Worm (Caenorhabditis elegans): ENCODE measurements around the gene str-252.

The str-252 gene

DNA sequence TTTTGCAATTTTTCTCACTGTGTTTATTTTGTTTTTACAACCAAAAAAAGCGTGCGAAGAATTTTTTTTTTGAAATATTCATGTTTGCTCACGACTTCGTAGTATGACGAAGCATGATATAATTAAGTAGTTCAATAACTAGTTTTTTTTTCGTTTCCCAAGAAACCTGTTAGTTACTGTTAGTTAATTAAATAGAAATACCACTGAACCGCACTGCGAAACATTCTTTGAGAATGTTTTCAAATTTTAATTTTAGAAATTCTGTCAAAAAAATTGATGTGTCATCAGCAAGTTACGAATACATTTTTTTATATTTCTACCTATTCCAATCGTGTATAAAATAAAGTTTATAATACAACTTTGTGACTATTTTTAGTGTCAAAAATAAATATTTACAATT is 10.1 kb downstream of the str-252 start, which contains the start of gene srxa-12:
TSS of gene srxa-12 (plus strand) at position 301 of the 400 bp plus-strand sequence.
- no peak for TF ChIP-seq him-1 (tag; optimal IDR thresholded peaks at IDR 0.05)
- no peak for TF ChIP-seq W03F9.2 (tag; optimal IDR thresholded peaks at IDR 0.05)
- no peak for TF ChIP-seq dao-5 (tag; optimal IDR thresholded peaks at IDR 0.05)

DNA sequence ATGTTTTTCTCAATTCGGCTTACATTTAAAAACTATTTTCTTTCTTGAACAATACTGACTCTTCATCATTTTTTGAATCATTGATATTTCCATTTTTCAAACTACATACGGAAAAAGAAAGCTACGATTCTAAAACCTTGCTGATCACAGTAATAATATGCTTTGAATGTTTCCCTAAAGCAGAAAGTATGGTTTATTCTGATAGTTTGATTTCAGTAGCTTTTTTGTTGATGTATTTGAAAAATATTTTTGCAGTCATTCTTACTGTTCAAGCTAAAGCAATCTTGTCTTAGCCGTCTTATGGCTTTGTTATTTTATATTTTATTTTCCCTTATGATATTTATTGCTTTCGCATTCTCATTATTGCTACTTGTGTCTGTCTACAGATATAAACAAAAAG is 13.2 kb downstream of the str-252 start, which contains the start of gene srxa-13:
TSS of gene srxa-13 (plus strand) at position 301 of the 400 bp plus-strand sequence.
- TF ChIP-seq dao-5 (tag; optimal IDR thresholded peaks at IDR 0.05) (no peak), W03F9.2 (tag; optimal IDR thresholded peaks at IDR 0.05) (no peak), him-1 (tag; optimal IDR thresholded peaks at IDR 0.05) (no peak)

DNA sequence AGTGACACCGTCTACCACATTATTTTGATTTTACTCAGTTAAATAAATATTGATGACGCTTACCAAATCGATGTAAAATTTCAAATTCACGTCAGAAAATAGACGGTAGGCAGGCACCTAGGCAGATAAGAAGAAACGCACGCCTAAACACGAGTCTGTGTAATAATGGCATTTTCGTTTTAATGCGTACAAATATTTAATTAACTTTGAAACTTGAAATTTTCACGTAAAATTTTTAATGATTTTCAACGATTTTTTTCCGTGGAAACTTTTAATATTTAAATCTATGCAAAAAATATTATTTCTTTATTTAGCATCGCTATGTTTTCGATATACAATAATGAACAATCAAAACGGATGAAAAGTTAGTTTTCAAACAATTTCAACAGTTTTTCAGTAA is 14.9 kb downstream of the str-252 start, which contains the start of gene C06B3.16:
TSS of gene C06B3.16 (plus strand) at position 301 of the 400 bp plus-strand sequence.
- TF ChIP-seq dao-5 (tag; optimal IDR thresholded peaks at IDR 0.05) = no peak
- TF ChIP-seq W03F9.2 (tag; optimal IDR thresholded peaks at IDR 0.05) = no peak
- no peak for TF ChIP-seq him-1 (tag; optimal IDR thresholded peaks at IDR 0.05)

DNA sequence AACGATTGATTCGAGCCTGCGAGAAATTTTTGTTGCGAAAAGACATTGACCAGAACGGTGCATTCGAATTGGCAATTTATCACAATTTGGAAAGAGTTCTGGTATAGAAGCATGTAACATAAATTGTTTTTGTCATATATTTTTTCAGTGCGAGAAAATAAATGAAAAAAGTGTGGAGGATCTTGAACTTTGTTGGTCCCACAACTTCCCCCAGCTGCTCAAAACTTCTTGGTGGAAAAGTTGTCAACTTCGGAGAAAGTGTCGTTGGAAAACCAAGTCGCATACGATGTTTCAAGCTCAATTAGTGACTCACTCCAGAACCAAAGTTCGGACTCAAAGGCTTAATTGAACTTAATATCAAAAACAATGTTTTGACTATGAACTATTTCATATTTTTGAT is 15.7 kb downstream of the str-252 start:
- TF ChIP-seq dao-5 (tag; optimal IDR thresholded peaks at IDR 0.05) (no peak), W03F9.2 (tag; optimal IDR thresholded peaks at IDR 0.05) (no peak), him-1 (tag; optimal IDR thresholded peaks at IDR 0.05) (no peak)

DNA sequence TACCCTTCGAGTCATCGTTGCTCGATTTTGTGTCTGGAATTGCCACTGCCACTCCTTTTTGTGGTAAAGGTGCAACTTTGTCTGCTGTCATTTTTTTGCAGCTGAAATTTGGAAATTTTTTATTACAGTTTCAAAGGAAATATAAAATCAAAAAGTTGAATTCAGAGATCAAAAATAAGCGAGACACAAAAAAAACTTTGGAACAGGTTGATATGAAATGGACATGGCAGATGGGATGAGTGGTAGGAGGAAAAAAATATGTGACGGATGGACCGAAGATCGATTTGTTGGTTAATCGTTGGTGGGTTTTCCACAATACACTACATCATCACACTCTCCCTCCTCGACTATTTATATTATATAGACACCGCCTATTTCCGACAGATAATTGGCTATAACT is 18.2 kb downstream of the str-252 start, which contains the start of gene R10D12.1:
TSS of gene R10D12.1 (minus strand) at position 101 of the 400 bp plus-strand sequence.
- TF ChIP-seq him-1 (tag; optimal IDR thresholded peaks at IDR 0.05) (no peak), W03F9.2 (tag; optimal IDR thresholded peaks at IDR 0.05) (no peak), dao-5 (tag; optimal IDR thresholded peaks at IDR 0.05) (no peak)

DNA sequence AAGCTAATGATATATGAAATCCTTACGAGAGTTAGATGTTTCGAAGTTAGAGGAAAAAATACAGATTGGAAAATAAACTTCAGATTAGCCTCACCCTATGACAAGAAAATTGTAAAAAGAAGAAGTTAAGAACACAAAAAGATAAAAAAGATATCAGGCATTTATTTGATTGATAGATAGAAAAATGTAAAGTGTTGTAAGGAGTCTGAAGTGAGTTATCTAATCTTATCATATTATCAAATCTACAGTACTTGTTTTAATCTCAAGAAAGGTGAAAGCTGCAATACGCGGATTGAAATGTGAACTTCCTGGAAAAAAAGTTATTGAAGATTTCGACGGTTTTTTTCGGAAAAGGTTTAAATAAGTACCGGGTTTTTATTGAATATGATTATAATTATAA is 19.1 kb downstream of the str-252 start:
- TF ChIP-seq him-1 (tag; optimal IDR thresholded peaks at IDR 0.05) = no peak
- TF ChIP-seq dao-5 (tag; optimal IDR thresholded peaks at IDR 0.05) = no peak
- no peak for TF ChIP-seq W03F9.2 (tag; optimal IDR thresholded peaks at IDR 0.05)

DNA sequence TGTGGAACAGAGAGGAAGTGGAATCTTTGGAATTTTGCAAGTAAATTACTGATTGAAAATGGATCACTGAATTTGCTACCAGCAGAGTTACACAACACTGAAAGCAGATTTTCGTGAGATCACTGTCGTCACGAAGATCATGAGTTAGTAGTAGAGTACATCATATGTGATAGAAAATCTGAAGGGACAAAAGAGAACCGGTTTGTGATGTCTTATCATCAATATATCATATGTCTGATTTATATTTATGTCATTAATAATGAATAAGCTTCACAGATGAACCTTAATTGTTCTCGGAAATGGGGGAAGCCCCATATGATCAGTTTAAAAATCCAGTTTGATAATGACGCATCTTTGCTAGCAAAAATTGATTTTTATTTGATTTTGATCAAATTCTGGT is 19.8 kb downstream of the str-252 start:
- TF ChIP-seq W03F9.2 (tag; optimal IDR thresholded peaks at IDR 0.05) = no peak
- TF ChIP-seq dao-5 (tag; optimal IDR thresholded peaks at IDR 0.05) = no peak
- no peak for TF ChIP-seq him-1 (tag; optimal IDR thresholded peaks at IDR 0.05)

DNA sequence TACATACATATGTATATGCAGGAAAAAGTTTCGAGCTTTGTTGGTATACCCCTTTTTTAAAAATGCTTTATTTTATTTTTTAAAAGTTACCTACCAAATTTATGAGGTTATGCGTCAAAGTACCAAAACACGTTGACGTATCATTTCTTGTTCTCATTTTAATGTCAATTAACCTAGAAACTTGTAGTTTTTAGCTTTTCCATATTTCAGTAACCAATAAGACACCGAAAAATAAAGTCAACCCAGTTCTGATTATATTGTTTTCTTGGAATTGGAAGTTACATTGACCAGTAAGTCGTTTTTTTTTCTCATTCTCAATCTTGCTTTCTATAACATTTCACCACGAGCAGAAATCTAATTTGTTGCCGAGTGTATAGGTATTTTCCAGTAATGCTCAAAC is 20.6 kb downstream of the str-252 start, which contains the start of gene srw-145:
TSS of gene srw-145 (plus strand) at position 301 of the 400 bp plus-strand sequence.
- TF ChIP-seq W03F9.2 (tag; optimal IDR thresholded peaks at IDR 0.05) (no peak), dao-5 (tag; optimal IDR thresholded peaks at IDR 0.05) (no peak), him-1 (tag; optimal IDR thresholded peaks at IDR 0.05) (no peak)

DNA sequence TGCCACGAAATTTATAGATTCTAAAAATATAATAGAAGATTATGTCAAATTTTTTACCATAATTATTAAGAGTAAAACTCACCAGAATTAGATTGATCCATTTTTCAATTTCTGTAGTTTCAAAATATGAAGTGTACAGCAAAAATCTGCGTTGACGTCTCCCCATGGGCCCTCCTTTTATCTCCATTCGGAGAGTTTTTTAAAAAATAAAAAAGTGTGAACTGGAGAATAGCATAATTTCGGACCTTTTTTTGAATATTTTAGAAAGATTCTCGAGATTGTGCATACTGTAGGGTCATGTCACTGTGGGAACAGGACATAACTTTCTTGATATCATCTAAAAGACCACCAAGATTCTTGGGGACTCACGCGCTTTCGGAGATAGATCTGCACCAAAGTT is 25.8 kb downstream of the str-252 start, which contains the start of gene dpr-1:
TSS of gene dpr-1 (minus strand) at position 101 of the 400 bp plus-strand sequence.
- TF ChIP-seq W03F9.2 (tag; optimal IDR thresholded peaks at IDR 0.05) = no peak
- TF ChIP-seq him-1 (tag; optimal IDR thresholded peaks at IDR 0.05) = no peak
- TF ChIP-seq dao-5 (tag; optimal IDR thresholded peaks at IDR 0.05) = no peak

DNA sequence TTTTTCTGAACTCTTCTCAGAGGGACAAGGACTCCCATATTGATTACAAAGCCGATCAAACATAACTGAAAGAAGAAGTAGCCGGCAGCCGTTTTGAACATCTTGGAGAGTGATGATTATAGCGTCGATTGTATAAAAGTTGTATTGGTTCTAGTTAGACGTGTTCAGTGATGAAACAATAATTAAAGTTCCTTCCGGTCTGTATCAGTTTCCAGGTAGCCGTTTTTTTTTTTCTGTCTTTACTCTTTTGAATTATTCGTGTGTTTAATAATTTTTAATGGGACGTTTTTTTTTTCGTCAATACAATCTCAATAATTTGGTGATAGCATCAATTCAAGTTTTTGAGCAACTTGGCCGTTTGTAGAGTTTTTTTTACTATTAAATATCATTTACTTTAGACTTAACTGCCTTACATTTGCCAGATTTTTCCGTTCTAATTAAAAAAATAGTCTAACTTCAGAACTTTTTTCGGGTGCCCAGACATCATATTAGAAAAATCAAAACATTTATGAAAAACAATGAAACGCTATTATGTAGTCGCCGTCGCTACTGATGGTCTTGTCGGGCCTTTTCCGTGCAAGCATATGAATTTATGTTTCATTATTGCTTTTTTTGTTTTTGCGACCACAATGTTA is 30.2 kb downstream of the str-252 start, which contains the start of the genes srx-10 and clec-226:
TSS of gene srx-10 (minus strand) at position 101 of the 635 bp plus-strand sequence.
TSS of gene clec-226 (plus strand) at position 585 of the 635 bp plus-strand sequence.
- no peak for TF ChIP-seq dao-5 (tag; optimal IDR thresholded peaks at IDR 0.05)
- TF ChIP-seq him-1 (tag; optimal IDR thresholded peaks at IDR 0.05) = no peak
- TF ChIP-seq W03F9.2 (tag; optimal IDR thresholded peaks at IDR 0.05) = no peak

DNA sequence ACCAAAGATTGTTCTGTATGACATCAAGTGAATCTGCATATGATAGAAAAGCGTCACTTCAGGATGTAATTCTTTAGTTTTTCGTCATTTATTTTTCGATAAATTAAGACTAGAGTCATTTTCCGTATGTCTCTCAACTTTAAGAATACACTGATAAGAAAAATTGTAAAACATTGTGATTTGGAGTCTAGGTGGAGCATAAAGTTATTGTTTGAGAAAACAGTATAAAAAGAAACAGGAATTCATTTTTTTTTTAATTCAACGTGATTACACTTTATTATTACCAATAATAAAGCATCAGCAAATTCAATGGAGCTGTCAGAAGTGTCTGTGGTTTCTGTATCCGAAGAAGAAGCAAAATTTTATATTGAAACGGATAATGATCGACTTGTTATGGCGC is 32.7 kb downstream of the str-252 start, which contains the start of gene R10D12.6:
TSS of gene R10D12.6 (plus strand) at position 301 of the 400 bp plus-strand sequence.
- TF ChIP-seq him-1 (tag; optimal IDR thresholded peaks at IDR 0.05) = no peak
- no peak for TF ChIP-seq dao-5 (tag; optimal IDR thresholded peaks at IDR 0.05)
- TF ChIP-seq W03F9.2 (tag; optimal IDR thresholded peaks at IDR 0.05) = no peak

DNA sequence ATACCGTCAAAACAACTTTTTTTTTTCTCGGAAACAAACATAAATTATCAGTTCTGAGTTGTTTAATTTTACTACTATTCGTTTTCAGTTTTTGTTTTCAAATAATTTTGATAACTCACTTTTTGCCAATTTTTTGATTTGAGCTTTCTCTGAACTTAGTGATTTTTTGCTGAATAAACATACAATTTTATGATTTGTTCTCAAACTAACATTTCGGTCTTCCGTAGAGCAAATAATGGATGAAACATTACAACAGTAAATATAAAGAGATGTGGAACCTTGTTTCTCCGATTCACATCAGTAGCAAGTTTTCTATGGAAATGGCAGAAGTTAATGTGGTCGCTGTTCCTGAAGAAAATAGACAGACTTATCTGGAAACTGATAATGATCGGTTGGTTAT is 33.5 kb downstream of the str-252 start, which contains the start of gene R10D12.7:
TSS of gene R10D12.7 (plus strand) at position 301 of the 400 bp plus-strand sequence.
- TF ChIP-seq him-1 (tag; optimal IDR thresholded peaks at IDR 0.05) (no peak), dao-5 (tag; optimal IDR thresholded peaks at IDR 0.05) (no peak), W03F9.2 (tag; optimal IDR thresholded peaks at IDR 0.05) (no peak)

DNA sequence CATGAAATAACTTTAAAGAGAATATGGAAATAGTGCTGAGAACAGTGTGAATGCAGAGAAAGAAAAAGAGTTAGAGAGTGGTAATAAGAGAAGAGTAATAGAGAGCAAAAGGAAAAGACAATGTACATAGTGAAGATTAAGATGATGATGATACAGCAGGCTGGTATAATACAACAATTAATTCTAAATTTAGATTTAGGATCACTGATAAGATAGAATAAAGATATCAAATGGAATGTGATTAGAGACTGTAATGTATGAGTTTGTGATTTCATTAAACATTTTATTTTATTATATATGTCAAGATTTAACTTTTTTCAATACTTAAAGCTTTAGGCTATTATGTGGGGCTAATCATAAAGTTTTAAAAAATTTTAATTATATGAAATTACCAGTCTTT is 36.9 kb downstream of the str-252 start, which contains the start of gene R10D12.8:
TSS of gene R10D12.8 (minus strand) at position 101 of the 400 bp plus-strand sequence.
- TF ChIP-seq W03F9.2 (tag; optimal IDR thresholded peaks at IDR 0.05) (no peak), dao-5 (tag; optimal IDR thresholded peaks at IDR 0.05) (no peak), him-1 (tag; optimal IDR thresholded peaks at IDR 0.05) (no peak)

DNA sequence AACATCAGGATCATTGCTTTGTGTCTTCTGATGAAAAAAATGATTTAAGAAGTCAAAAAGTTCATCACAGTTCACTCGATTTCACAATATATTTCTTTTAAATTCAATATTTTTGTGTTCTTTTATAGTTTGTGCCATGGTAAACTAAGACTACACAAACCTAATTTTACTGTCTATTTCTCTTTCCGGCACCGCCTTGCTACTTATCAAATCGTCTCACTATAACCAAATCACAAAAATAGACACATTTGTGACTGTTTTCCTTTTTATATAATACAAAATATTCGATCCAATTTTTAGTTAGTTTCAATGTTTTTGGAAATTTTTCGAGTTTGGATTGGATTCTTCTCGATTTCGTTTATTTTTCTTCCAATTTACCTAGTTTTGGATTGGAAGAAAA is 37.8 kb downstream of the str-252 start, which contains the start of gene swt-6:
TSS of gene swt-6 (plus strand) at position 301 of the 400 bp plus-strand sequence.
- no peak for TF ChIP-seq him-1 (tag; optimal IDR thresholded peaks at IDR 0.05)
- no peak for TF ChIP-seq dao-5 (tag; optimal IDR thresholded peaks at IDR 0.05)
- no peak for TF ChIP-seq W03F9.2 (tag; optimal IDR thresholded peaks at IDR 0.05)
